Fruit fly (Drosophila melanogaster): ENCODE data around the gene Rtel1.

The Rtel1 gene

dm6 chrX:5717741-5718475 lies 29.6 kb upstream of the Rtel1 start, which contains the start of gene CG33080 (continued):
- TF ChIP-seq Ptx1 (GFP tag; IDR thresholded peaks at IDR 0.05) = peak; percentile 53
- TF ChIP-seq CG12942 (GFP tag; optimal IDR thresholded peaks at IDR 0.05) = no peak
- TF ChIP-seq CG16779 (GFP tag; IDR thresholded peaks at IDR 0.05) = no peak
- peak; percentile 89 for TF ChIP-seq grn (GFP tag; optimal IDR thresholded peaks at IDR 0.05)
- TF ChIP-seq CG17361 (GFP tag; IDR thresholded peaks at IDR 0.05) = no peak
- no peak for TF ChIP-seq CG8089 (GFP tag; optimal IDR thresholded peaks at IDR 0.05)
- TF ChIP-seq Hmr (GFP tag; optimal IDR thresholded peaks at IDR 0.05) = peak; percentile 29
- no peak for TF ChIP-seq croc (GFP tag; conservative IDR thresholded peaks at IDR 0.05)
- no peak for TF ChIP-seq CoRest (tag; optimal IDR thresholded peaks at IDR 0.05)
- no peak for TF ChIP-seq wdn (GFP tag; IDR thresholded peaks at IDR 0.05)
- no peak for TF ChIP-seq Nf-YA (GFP tag; IDR thresholded peaks at IDR 0.05)
- TF ChIP-seq Dbx (GFP tag; IDR thresholded peaks at IDR 0.05) = no peak
- no peak for TF ChIP-seq CG7963 (GFP tag; IDR thresholded peaks at IDR 0.05; ENCODE audit: partially characterized antibody)
- no peak for TF ChIP-seq ATbp (GFP tag; optimal IDR thresholded peaks at IDR 0.05)
- TF ChIP-seq run (tag; optimal IDR thresholded peaks at IDR 0.05) = no peak
- 0 out of 2 replicates have a peak, but pooled peaks have one; percentile 13 for TF ChIP-seq Atf6 (GFP tag; IDR thresholded peaks at IDR 0.05)
- 0 out of 2 replicates have a peak, but pooled peaks have one; percentile 20 for TF ChIP-seq CG9932 (GFP tag; IDR thresholded peaks at IDR 0.05)
- no peak for TF ChIP-seq Hr78 (GFP tag; optimal IDR thresholded peaks at IDR 0.05)
- no peak for TF ChIP-seq CG15011 (GFP tag; optimal IDR thresholded peaks at IDR 0.05)
- TF ChIP-seq ato (GFP tag; IDR thresholded peaks at IDR 0.05; ENCODE audit: partially characterized antibody) = no peak
- no peak for TF ChIP-seq dm (GFP tag; optimal IDR thresholded peaks at IDR 0.05)
- no peak for TF ChIP-seq gro (GFP tag; optimal IDR thresholded peaks at IDR 0.05)
- no peak for TF ChIP-seq NFAT (GFP tag; IDR thresholded peaks at IDR 0.05)
- no peak for TF ChIP-seq CG1647 (GFP tag; optimal IDR thresholded peaks at IDR 0.05)
- no peak for TF ChIP-seq gcm (GFP tag; optimal IDR thresholded peaks at IDR 0.05)
- TF ChIP-seq crc (GFP tag; optimal IDR thresholded peaks at IDR 0.05) = no peak
- TF ChIP-seq CG14667 (GFP tag; IDR thresholded peaks at IDR 0.05) = no peak
- no peak for TF ChIP-seq Bteb2 (GFP tag; optimal IDR thresholded peaks at IDR 0.05)
- no peak for TF ChIP-seq bsh (GFP tag; optimal IDR thresholded peaks at IDR 0.05)
- TF ChIP-seq aop (GFP tag; IDR thresholded peaks at IDR 0.05) = no peak
- TF ChIP-seq CG4730 (GFP tag; IDR thresholded peaks at IDR 0.05) = no peak
- TF ChIP-seq CG12236 (GFP tag; optimal IDR thresholded peaks at IDR 0.05) = no peak
- no peak for TF ChIP-seq HHEX (GFP tag; optimal IDR thresholded peaks at IDR 0.05)
- TF ChIP-seq Vsx1 (GFP tag; optimal IDR thresholded peaks at IDR 0.05) = peak; percentile 75
- TF ChIP-seq CG32772 (GFP tag; IDR thresholded peaks at IDR 0.05) = 0 out of 2 replicates have a peak, but pooled peaks have one; percentile 15
- TF ChIP-seq CG14441 (GFP tag; IDR thresholded peaks at IDR 0.05) = 0 out of 2 replicates have a peak, but pooled peaks have one; percentile 14
- no peak for TF ChIP-seq prd (optimal IDR thresholded peaks at IDR 0.05)
- peak; percentile 28; the same call in 1 of the 3 replicates for TF ChIP-seq prd (GFP tag; IDR thresholded peaks at IDR 0.05)
- TF ChIP-seq CG30431 (GFP tag; optimal IDR thresholded peaks at IDR 0.05) = no peak
- TF ChIP-seq bbx (GFP tag; IDR thresholded peaks at IDR 0.05; ENCODE audit: partially characterized antibody) = no peak
- no peak for TF ChIP-seq mirr (GFP tag; optimal IDR thresholded peaks at IDR 0.05)
- no peak for TF ChIP-seq zfh2 (GFP tag; optimal IDR thresholded peaks at IDR 0.05)
- no peak for TF ChIP-seq HmgZ (tag; optimal IDR thresholded peaks at IDR 0.05)
- no peak for TF ChIP-seq HLH54F (GFP tag; optimal IDR thresholded peaks at IDR 0.05)
- TF ChIP-seq CG4854 (GFP tag; optimal IDR thresholded peaks at IDR 0.05) = no peak
- no peak for TF ChIP-seq Sry-δ (GFP tag; optimal IDR thresholded peaks at IDR 0.05)

Measured in whole organism, embryonic.